3 fruit fly cellular contexts compared by ENCODE assay signal in the genomic region with DNA sequence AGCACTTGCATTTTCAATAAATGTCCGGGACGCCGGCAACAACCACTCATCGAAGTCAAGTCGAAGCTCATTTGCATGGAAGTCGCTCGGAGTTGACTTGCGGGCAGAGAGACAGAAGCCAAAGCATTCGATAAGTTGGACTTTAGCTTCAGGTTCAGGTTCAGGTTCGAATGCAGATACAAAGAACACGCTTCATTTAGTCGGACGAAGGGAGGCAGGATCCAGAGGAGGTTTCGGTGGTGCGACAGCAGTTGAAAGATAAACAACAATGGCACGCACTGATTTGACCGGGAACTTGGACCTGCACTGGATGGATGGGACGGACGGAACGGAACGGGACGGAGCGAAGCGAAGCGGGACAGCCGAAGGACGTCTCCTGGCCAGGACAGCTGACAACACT.
A peak's percentile ranks its signal among the peaks of the same experiment; 100 is the strongest.
TF ChIP-seq lines count a peak whose summit lies in the region.

No protein-coding gene starts in this region.

- TF ChIP-seq CTCF in whole organism, embryonic (GFP tag; optimal IDR thresholded peaks at IDR 0.05; lab: Kevin White, UChicago): no peak

TF ChIP-seq in whole organism, embryonic, 481 proteins besides CTCF, POLR2A, EP300 and RAD21:
- TF ChIP-seq Mad (GFP tag; optimal IDR thresholded peaks at IDR 0.05; lab: Kevin White, UChicago) (no peak), nom (GFP tag; optimal IDR thresholded peaks at IDR 0.05; lab: Kevin White, UChicago) (peak; percentile 67)

TF ChIP-seq in whole organism, prepupa, 60 proteins besides CTCF, POLR2A, EP300 and RAD21:
- TF ChIP-seq CG1621 (tag; optimal IDR thresholded peaks at IDR 0.05; lab: Kevin White, UChicago): peak; percentile 48
- TF ChIP-seq Sox15 (GFP tag; optimal IDR thresholded peaks at IDR 0.05; lab: Kevin White, UChicago): no peak
- peak; percentile 13 for TF ChIP-seq CG9139 (GFP tag; optimal IDR thresholded peaks at IDR 0.05; lab: Kevin White, UChicago)
- TF ChIP-seq CG16779 (tag; optimal IDR thresholded peaks at IDR 0.05; lab: Kevin White, UChicago): no peak
- TF ChIP-seq CG3919 (GFP tag; optimal IDR thresholded peaks at IDR 0.05; lab: Kevin White, UChicago): peak; percentile 20
- TF ChIP-seq svp (GFP tag; lab: Kevin White, UChicago): peak; percentile 27
- TF ChIP-seq Eip78C (GFP tag; lab: Kevin White, UChicago): peak; percentile 7
- no peak for TF ChIP-seq Sox14 (GFP tag; optimal IDR thresholded peaks at IDR 0.05; lab: Kevin White, UChicago)
- TF ChIP-seq Sox102F (GFP tag; optimal IDR thresholded peaks at IDR 0.05; lab: Kevin White, UChicago): peak; percentile 1
- TF ChIP-seq CG4318 (GFP tag; optimal IDR thresholded peaks at IDR 0.05; lab: Kevin White, UChicago): no peak
- peak; percentile 56 for TF ChIP-seq CG6808 (GFP tag; optimal IDR thresholded peaks at IDR 0.05; lab: Kevin White, UChicago)
- peak; percentile 55 to 82 for TF ChIP-seq ss (GFP tag; optimal IDR thresholded peaks at IDR 0.05; lab: Kevin White, UChicago)

TF ChIP-seq in whole organism, pupa, 21 proteins besides CTCF, POLR2A, EP300 and RAD21:
- TF ChIP-seq EcR (GFP tag; optimal IDR thresholded peaks at IDR 0.05; lab: Kevin White, UChicago): peak; percentile 35
- no peak for TF ChIP-seq CG32121 (GFP tag; IDR thresholded peaks at IDR 0.05; lab: Robert Waterston, UW)
- TF ChIP-seq CG13204 (GFP tag; optimal IDR thresholded peaks at IDR 0.05; lab: Kevin White, UChicago): peak; percentile 55
- no peak for TF ChIP-seq Pif1B (GFP tag; optimal IDR thresholded peaks at IDR 0.05; lab: Kevin White, UChicago)
- no peak for TF ChIP-seq D1 (tag; optimal IDR thresholded peaks at IDR 0.05; lab: Kevin White, UChicago)
- peak; percentile 5 for TF ChIP-seq gl (tag; optimal IDR thresholded peaks at IDR 0.05; lab: Kevin White, UChicago)
TF ChIP-seq in whole organism, pupa: peak in this region for 3.
